Worm (Caenorhabditis elegans): ENCODE results near the gene oac-6.

- TF ChIP-seq ceh-82 (tag; optimal IDR thresholded peaks at IDR 0.05) (no peak), sdz-12 (GFP tag; optimal IDR thresholded peaks at IDR 0.05) (no peak), unc-130 (GFP tag; optimal IDR thresholded peaks at IDR 0.05) (no peak), nhr-76 (tag; optimal IDR thresholded peaks at IDR 0.05) (no peak), tra-1 (GFP tag; IDR thresholded peaks at IDR 0.05) (no peak), nhr-42 (GFP tag; IDR thresholded peaks at IDR 0.05) (no peak), zag-1 (tag; optimal IDR thresholded peaks at IDR 0.05) (no peak), T26A8.4 (GFP tag; IDR thresholded peaks at IDR 0.05) (no peak), jun-1 (tag; optimal IDR thresholded peaks at IDR 0.05) (no peak), vab-7 (GFP tag; IDR thresholded peaks at IDR 0.05) (no peak), nhr-11 (tag; optimal IDR thresholded peaks at IDR 0.05) (no peak), zfp-2 (tag; optimal IDR thresholded peaks at IDR 0.05) (no peak), ces-1 (GFP tag; optimal IDR thresholded peaks at IDR 0.05) (no peak), unc-39 (tag; optimal IDR thresholded peaks at IDR 0.05) (no peak)
Measured at ce11 chrV:16346406-16347108, 44.0 kb downstream of the oac-6 start, which contains the start of the genes W08G11.5 and W08G11.1.

Data from whole organism, L4 larva.